Worm (Caenorhabditis elegans) whole organism, L1 larva: ENCODE measurements around the gene C17G10.13.

ENCODE experiments used
- C34B4.2 ChIP-seq: sonication (generic microtip); optimal IDR thresholded peaks from 2 replicates; lab custom pipeline; 2017; ENCODE audit warnings: mild to moderate bottlenecking, missing genetic modification characterization, missing compliant biosample characterization
- Y116A8C.19 ChIP-seq: sonication (generic microtip); optimal IDR thresholded peaks from 2 replicates; lab custom pipeline; 2016; ENCODE audit warnings: missing compliant biosample characterization, missing genetic modification characterization, borderline replicate concordance
- aha-1 ChIP-seq: fragments of 150-350 bp; optimal IDR thresholded peaks from 2 replicates; lab custom pipeline; 2014; ENCODE audit warnings: missing biosample characterization, missing genetic modification characterization
- blmp-1 ChIP-seq: fragments of 150-350 bp; optimal IDR thresholded peaks from 2 replicates; lab custom pipeline; 2014; ENCODE audit warnings: missing biosample characterization, missing genetic modification characterization
- ceh-63 ChIP-seq: fragments of 200-800 bp; sonication (Bioruptor generic); optimal IDR thresholded peaks from 2 replicates; lab custom pipeline; 2018; ENCODE audit warnings: mild to moderate bottlenecking, missing genetic modification characterization, missing compliant biosample characterization
- ceh-8 ChIP-seq: fragments of 200-800 bp; sonication (Bioruptor generic); optimal IDR thresholded peaks from 2 replicates; lab custom pipeline; 2018; ENCODE audit warnings: mild to moderate bottlenecking, missing genetic modification characterization, moderate library complexity, missing compliant biosample characterization
- ceh-82 ChIP-seq, 3 experiments: fragments of 150-350 bp in 1 of 3; sonication (generic microtip) in 2 of 3; optimal IDR thresholded peaks; 2 replicates each; lab custom pipeline; 2014 to 2017; ENCODE audit warnings: missing biosample characterization in 3 of 3, missing genetic modification characterization in 3 of 3
- ceh-88 ChIP-seq: fragments of 200-800 bp; sonication (Bioruptor generic); IDR thresholded peaks from 2 replicates; pipeline ENCODE4 v1.3.6; 2022; ENCODE audit warnings: missing genetic modification characterization, missing compliant biosample characterization
- ceh-90 ChIP-seq: sonication (generic microtip); optimal IDR thresholded peaks from 2 replicates; lab custom pipeline; 2016; ENCODE audit warnings: missing genetic modification characterization, missing compliant biosample characterization
- ces-1 ChIP-seq: fragments of 150-350 bp; optimal IDR thresholded peaks from 2 replicates; lab custom pipeline; 2014; ENCODE audit warnings: missing biosample characterization, missing genetic modification reagents, missing genetic modification characterization
- efl-1 ChIP-seq, 4 experiments: fragments of 150-350 bp; optimal IDR thresholded peaks in 3 of 4; peaks in 1 of 4; 1 replicate in 1 of 4; 2 replicates in 3 of 4; lab custom pipeline; 2014; ENCODE audit warnings: missing biosample characterization in 2 of 4, missing genetic modification characterization in 2 of 4, missing genetic modification reagents in 2 of 4
- egl-27 ChIP-seq, 2 experiments: fragments of 150-350 bp in 1 of 2; sonication (generic microtip); optimal IDR thresholded peaks; 3 replicates each; lab custom pipeline; 2017 to 2018; ENCODE audit warnings: missing biosample characterization in 2 of 2, missing genetic modification characterization in 2 of 2, missing genetic modification reagents in 2 of 2
- elt-2 ChIP-seq: sonication (generic microtip); optimal IDR thresholded peaks from 2 replicates; lab custom pipeline; 2016; ENCODE audit warnings: missing genetic modification characterization, mild to moderate bottlenecking, inconsistent platforms, missing compliant biosample characterization, missing genetic modification reagents
- fkh-10 ChIP-seq: sonication (generic microtip); optimal IDR thresholded peaks from 2 replicates; lab custom pipeline; 2017; ENCODE audit warnings: missing biosample characterization, missing genetic modification reagents, missing genetic modification characterization
- fos-1 ChIP-seq: fragments of 150-350 bp; optimal IDR thresholded peaks from 2 replicates; lab custom pipeline; 2014; ENCODE audit warnings: missing biosample characterization, missing genetic modification characterization
- grh-1 ChIP-seq: fragments of 200-800 bp; sonication (Bioruptor generic); IDR thresholded peaks from 2 replicates; pipeline ENCODE4 v1.3.6; 2022; ENCODE audit warnings: missing genetic modification reagents, missing genetic modification characterization, missing compliant biosample characterization
- irx-1 ChIP-seq: sonication (generic microtip); optimal IDR thresholded peaks from 2 replicates; lab custom pipeline; 2016; ENCODE audit warnings: missing genetic modification characterization, missing compliant biosample characterization
- lin-14 ChIP-seq: fragments of 200-800 bp; sonication (Bioruptor generic); optimal IDR thresholded peaks from 2 replicates; lab custom pipeline; 2018; ENCODE audit warnings: mild to moderate bottlenecking, missing genetic modification characterization, moderate library complexity, missing compliant biosample characterization
- lin-35 ChIP-seq, 2 experiments: fragments of 150-350 bp; optimal IDR thresholded peaks; 2 replicates each; lab custom pipeline; 2014; ENCODE audit warnings: missing biosample characterization in 2 of 2, missing genetic modification characterization in 2 of 2, missing genetic modification reagents in 2 of 2
- lin-39 ChIP-seq: fragments of 150-350 bp; optimal IDR thresholded peaks from 2 replicates; lab custom pipeline; 2014; ENCODE audit warnings: missing biosample characterization, missing genetic modification reagents, missing genetic modification characterization
- mab-9 ChIP-seq: fragments of 200-800 bp; sonication (Bioruptor generic); IDR thresholded peaks from 2 replicates; pipeline ENCODE4 v1.3.6; 2022; ENCODE audit warnings: missing genetic modification reagents, missing genetic modification characterization, missing compliant biosample characterization
- mdl-1 ChIP-seq, 2 experiments: fragments of 150-350 bp; optimal IDR thresholded peaks; 2 replicates each; lab custom pipeline; 2014 to 2017; ENCODE audit warnings: missing biosample characterization in 2 of 2, missing genetic modification characterization in 2 of 2, inconsistent platforms in 1 of 2
- nhr-11 ChIP-seq: fragments of 150-350 bp; optimal IDR thresholded peaks from 2 replicates; lab custom pipeline; 2014; ENCODE audit warnings: missing biosample characterization, missing genetic modification characterization
- nhr-12 ChIP-seq: sonication (generic microtip); optimal IDR thresholded peaks from 2 replicates; lab custom pipeline; 2017; ENCODE audit warnings: missing biosample characterization, missing genetic modification characterization
- nhr-20 ChIP-seq: sonication (generic microtip); optimal IDR thresholded peaks from 2 replicates; lab custom pipeline; 2016; ENCODE audit warnings: mild to moderate bottlenecking, missing genetic modification characterization, missing compliant biosample characterization
- nhr-28 ChIP-seq: fragments of 150-350 bp; optimal IDR thresholded peaks from 2 replicates; lab custom pipeline; 2014; ENCODE audit warnings: missing biosample characterization, missing genetic modification characterization
- nhr-71 ChIP-seq: sonication (generic microtip); optimal IDR thresholded peaks from 2 replicates; lab custom pipeline; 2016; ENCODE audit warnings: mild to moderate bottlenecking, missing genetic modification characterization, moderate library complexity, missing compliant biosample characterization
- nhr-85 ChIP-seq: sonication (generic microtip); peaks from one replicate; lab custom pipeline; 2016; ENCODE audit warnings: missing genetic modification characterization, inconsistent platforms, missing compliant biosample characterization
- nhr-90 ChIP-seq: sonication (generic microtip); optimal IDR thresholded peaks from 2 replicates; lab custom pipeline; 2016; ENCODE audit warnings: mild to moderate bottlenecking, missing genetic modification characterization, missing compliant biosample characterization; ENCODE audit not compliant: poor library complexity
- pax-3 ChIP-seq: fragments of 200-800 bp; sonication (Bioruptor generic); optimal IDR thresholded peaks from 2 replicates; lab custom pipeline; 2018; ENCODE audit warnings: mild to moderate bottlenecking, missing genetic modification characterization, moderate library complexity, missing compliant biosample characterization
- pqm-1 ChIP-seq: sonication (generic microtip); optimal IDR thresholded peaks from 3 replicates; lab custom pipeline; 2017; ENCODE audit warnings: missing biosample characterization, missing genetic modification characterization
- skn-1 ChIP-seq: fragments of 150-350 bp; optimal IDR thresholded peaks from 2 replicates; lab custom pipeline; 2014; ENCODE audit warnings: missing biosample characterization, missing genetic modification characterization
- snpc-4 ChIP-seq: fragments of 150-350 bp; optimal IDR thresholded peaks from 2 replicates; lab custom pipeline; 2014; ENCODE audit warnings: missing biosample characterization, missing genetic modification characterization
- sox-4 ChIP-seq: sonication (generic microtip); optimal IDR thresholded peaks from 2 replicates; lab custom pipeline; 2016; ENCODE audit warnings: missing genetic modification characterization, missing compliant biosample characterization
- sptf-1 ChIP-seq: fragments of 150-350 bp; optimal IDR thresholded peaks from 2 replicates; lab custom pipeline; 2014; ENCODE audit warnings: missing biosample characterization, missing genetic modification characterization
- swsn-7 ChIP-seq: sonication (generic microtip); optimal IDR thresholded peaks from 2 replicates; lab custom pipeline; 2016; ENCODE audit warnings: missing genetic modification characterization, missing compliant biosample characterization
- unc-62 ChIP-seq: fragments of 150-350 bp; optimal IDR thresholded peaks from 2 replicates; lab custom pipeline; 2014; ENCODE audit warnings: missing biosample characterization, missing genetic modification reagents, missing genetic modification characterization
- unc-86 ChIP-seq: sonication (generic microtip); optimal IDR thresholded peaks from 2 replicates; lab custom pipeline; 2016; ENCODE audit warnings: missing genetic modification characterization, missing compliant biosample characterization
- unc-98 ChIP-seq: fragments of 200-800 bp; sonication (Bioruptor generic); IDR thresholded peaks from 2 replicates; pipeline ENCODE4 v1.3.6; 2022; ENCODE audit warnings: missing genetic modification characterization, missing compliant biosample characterization
- zip-4 ChIP-seq: fragments of 200-800 bp; sonication (Bioruptor generic); optimal IDR thresholded peaks from 2 replicates; lab custom pipeline; 2018; ENCODE audit warnings: mild to moderate bottlenecking, missing genetic modification characterization, moderate library complexity, missing compliant biosample characterization

C17G10.13 gene

DNA sequence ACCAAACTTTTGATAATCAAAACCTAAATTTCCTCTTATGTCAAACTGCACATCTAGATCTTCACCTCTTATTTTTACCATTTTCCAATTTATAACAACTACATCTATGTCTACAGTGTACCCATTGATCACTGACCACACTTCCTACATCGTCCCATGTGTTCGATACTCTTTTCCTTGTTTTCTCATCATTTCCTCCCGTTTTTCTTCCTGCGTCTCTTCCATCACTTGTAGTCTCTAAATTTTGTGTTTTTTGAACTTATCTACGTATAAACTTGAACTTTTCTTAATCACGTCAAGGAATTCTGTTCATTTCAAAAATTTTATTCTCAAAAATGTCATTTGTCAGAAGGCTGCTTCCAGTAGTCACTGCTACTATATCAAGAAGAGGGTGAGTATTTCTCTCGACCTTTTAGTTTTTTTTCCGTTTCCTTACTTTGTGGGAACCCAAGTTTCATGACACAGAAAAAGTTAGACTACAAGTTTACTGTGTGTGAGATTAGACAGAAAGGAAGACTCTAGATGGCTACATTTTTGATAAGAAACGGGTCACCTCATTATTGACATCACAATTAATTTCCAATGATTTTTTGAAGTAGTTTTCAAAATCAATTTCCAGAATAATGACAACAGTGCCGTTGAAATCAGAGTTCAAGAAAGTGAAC, 17.4 kb downstream of the C17G10.13 start (continued):
- TF ChIP-seq grh-1 = peak; percentile 34; the same call in 1 of the 2 replicates
- TF ChIP-seq ceh-90 (tag; lab: Kevin White, UChicago) = no peak
- TF ChIP-seq ceh-8 (GFP tag; lab: Kevin White, UChicago) = no peak
- TF ChIP-seq ceh-82 (tag; optimal IDR thresholded peaks at IDR 0.05; lab: Kevin White, UChicago) = no peak
- peak; percentile 63 for TF ChIP-seq nhr-90 (tag; lab: Kevin White, UChicago)
- no peak for TF ChIP-seq efl-1 (optimal IDR thresholded peaks at IDR 0.05; lab: Kevin White, UChicago)
- peak in 1 of 2 experiments; percentile 85 for TF ChIP-seq efl-1 (GFP tag; optimal IDR thresholded peaks at IDR 0.05 in 1 of 2; lab: Kevin White, UChicago)
- peak; percentile 88 for TF ChIP-seq nhr-71
- TF ChIP-seq sox-4 = no peak
- peak; percentile 10 for TF ChIP-seq swsn-7 (tag; lab: Kevin White, UChicago)
- no peak for TF ChIP-seq unc-62 (GFP tag; lab: Kevin White, UChicago)
- TF ChIP-seq nhr-28 = no peak

DNA sequence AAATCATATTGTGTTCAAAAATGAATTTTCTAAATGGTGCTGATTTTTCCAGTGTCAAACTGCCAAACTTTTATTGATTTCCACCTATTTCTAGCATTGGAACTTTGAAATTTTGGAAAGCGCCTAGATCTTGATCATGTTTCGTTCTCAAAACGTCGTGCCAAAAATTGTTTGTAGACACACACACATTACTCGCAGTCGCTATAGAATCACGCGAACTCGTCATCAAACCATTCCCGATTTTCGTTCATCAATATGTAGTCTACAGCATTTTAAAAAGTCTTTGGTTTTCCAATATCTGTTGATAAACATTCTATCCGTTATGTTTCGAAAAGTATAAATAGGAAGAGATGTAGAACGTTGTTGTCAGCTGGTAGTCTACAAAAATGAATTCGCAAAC, 19.3 kb downstream of the C17G10.13 start, which contains the start of the genes C17C3.1 and C17C3.15:
C17C3.1 (plus strand) TSS at position 301 of the 400 bp plus-strand sequence.
C17C3.15 (plus strand) TSS at position 383 of the 400 bp plus-strand sequence.
- TF ChIP-seq lin-14 = peak; percentile 11
- no peak for TF ChIP-seq lin-39 (tag; lab: Kevin White, UChicago)
- no peak for TF ChIP-seq skn-1
- TF ChIP-seq snpc-4 (tag; lab: Kevin White, UChicago) = no peak
- TF ChIP-seq fos-1 = no peak
- no peak for TF ChIP-seq grh-1
- TF ChIP-seq ces-1 = no peak
- no peak for TF ChIP-seq sptf-1 (tag; lab: Kevin White, UChicago)
- no peak for TF ChIP-seq nhr-28
- TF ChIP-seq nhr-85 (tag; lab: Kevin White, UChicago) = peak; percentile 78
- TF ChIP-seq egl-27 (tag; optimal IDR thresholded peaks at IDR 0.05; lab: Kevin White, UChicago) = no peak
- TF ChIP-seq aha-1 = no peak
- TF ChIP-seq ceh-8 (GFP tag; lab: Kevin White, UChicago) = no peak
- no peak for TF ChIP-seq Y116A8C.19 (tag; lab: Kevin White, UChicago)
- TF ChIP-seq swsn-7 (tag; lab: Kevin White, UChicago) = no peak
- no peak for TF ChIP-seq ceh-88
- no peak for TF ChIP-seq lin-35 (GFP tag; optimal IDR thresholded peaks at IDR 0.05; lab: Kevin White, UChicago)
- TF ChIP-seq C34B4.2 (tag; lab: Kevin White, UChicago) = no peak
- peak; percentile 9 for TF ChIP-seq nhr-71
- TF ChIP-seq blmp-1 = no peak
- TF ChIP-seq, all 84 proteins: peak for 3

DNA sequence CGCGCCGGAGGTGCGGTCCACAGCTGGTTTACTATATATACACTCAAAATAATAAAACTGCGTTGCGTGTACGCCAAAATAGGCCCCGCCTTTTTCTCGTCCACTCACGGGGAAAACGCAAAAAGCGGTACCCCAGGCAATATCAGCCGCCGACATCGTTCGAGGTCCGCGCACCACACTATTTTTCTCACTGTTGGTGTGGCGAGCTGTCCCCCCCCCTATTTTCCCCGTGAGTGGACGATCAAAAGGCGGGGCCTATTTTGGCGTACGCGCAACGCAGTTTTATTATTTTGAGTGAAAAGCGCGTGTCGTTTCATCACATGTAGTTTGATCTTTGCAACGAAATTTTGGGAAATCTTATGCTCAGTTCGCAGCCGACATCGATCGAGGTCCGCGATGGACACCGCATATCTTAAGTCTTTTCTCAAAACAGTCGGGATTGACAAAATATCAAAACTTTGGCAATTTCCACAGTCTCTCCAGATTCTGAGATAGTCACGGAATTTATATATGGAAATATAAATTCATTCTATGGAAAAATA, 24.4 kb downstream of the C17G10.13 start:
- TF ChIP-seq zip-4 (no peak), unc-86 (tag; lab: Kevin White, UChicago) (no peak), mab-9 (GFP tag; lab: Robert Waterston, UW) (no peak)

- no peak for TF ChIP-seq mab-9 (GFP tag; lab: Robert Waterston, UW)
- peak; percentile 92 for TF ChIP-seq elt-2 (tag; lab: Kevin White, UChicago)
Observed at ce11 chrII:5561392-5561791, 28.2 kb downstream of the C17G10.13 start, which contains the start of gene C17C3.3. TSS of gene C17C3.3 (plus strand) at chrII:5561737.

DNA sequence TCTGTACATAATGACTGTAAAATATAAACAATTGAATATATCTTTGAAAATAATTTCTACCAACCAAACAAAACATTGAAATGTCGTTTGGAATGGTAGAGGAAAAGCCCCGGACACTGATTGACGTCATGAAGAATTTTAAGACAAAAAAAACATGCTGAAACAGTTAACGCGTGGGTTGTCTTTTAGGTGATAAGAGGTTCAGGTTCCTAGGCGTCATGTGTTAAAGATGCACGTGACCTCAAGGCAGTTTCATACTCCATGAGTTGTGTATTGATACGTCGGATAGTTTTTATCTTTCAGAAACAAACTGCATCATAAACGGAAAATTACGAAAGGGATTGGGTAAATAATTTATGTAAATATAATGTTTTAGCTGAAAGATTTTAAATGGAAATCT, 32.5 kb downstream of the C17G10.13 start:
- TF ChIP-seq nhr-71 = peak; percentile 59
- TF ChIP-seq unc-98 = no peak
- no peak for TF ChIP-seq nhr-11 (tag; lab: Kevin White, UChicago)
- TF ChIP-seq unc-86 (tag; lab: Kevin White, UChicago) = no peak
- TF ChIP-seq pax-3 (tag; lab: Kevin White, UChicago) = no peak
- TF ChIP-seq ceh-8 (GFP tag; lab: Kevin White, UChicago) = no peak
- TF ChIP-seq fkh-10 (GFP tag; lab: Kevin White, UChicago) = no peak
- TF ChIP-seq elt-2 (tag; lab: Kevin White, UChicago) = peak; percentile 99
- TF ChIP-seq nhr-12 (tag; lab: Kevin White, UChicago) = no peak
- no peak for TF ChIP-seq ceh-63
- no peak for TF ChIP-seq Y116A8C.19 (tag; lab: Kevin White, UChicago)
- no peak for TF ChIP-seq grh-1
- TF ChIP-seq pqm-1 (tag; lab: Kevin White, UChicago) = no peak
- no peak for TF ChIP-seq ces-1
- TF ChIP-seq fos-1 = no peak
- TF ChIP-seq lin-35 (GFP tag; optimal IDR thresholded peaks at IDR 0.05; lab: Kevin White, UChicago) = peak in 1 of 2 experiments; percentile 57
- TF ChIP-seq irx-1 = no peak
- TF ChIP-seq nhr-20 (tag; lab: Kevin White, UChicago) = peak; percentile 21
- TF ChIP-seq lin-14 = no peak
- no peak for TF ChIP-seq nhr-28
- TF ChIP-seq mdl-1 (tag; optimal IDR thresholded peaks at IDR 0.05; lab: Kevin White, UChicago) = peak in 1 of 2 experiments; percentile 22
